Worm (Caenorhabditis elegans): ENCODE measurements around the gene C08G5.7.
A peak's percentile ranks its signal among the peaks of the same experiment; 100 is the strongest.

Gene C08G5.7

DNA sequence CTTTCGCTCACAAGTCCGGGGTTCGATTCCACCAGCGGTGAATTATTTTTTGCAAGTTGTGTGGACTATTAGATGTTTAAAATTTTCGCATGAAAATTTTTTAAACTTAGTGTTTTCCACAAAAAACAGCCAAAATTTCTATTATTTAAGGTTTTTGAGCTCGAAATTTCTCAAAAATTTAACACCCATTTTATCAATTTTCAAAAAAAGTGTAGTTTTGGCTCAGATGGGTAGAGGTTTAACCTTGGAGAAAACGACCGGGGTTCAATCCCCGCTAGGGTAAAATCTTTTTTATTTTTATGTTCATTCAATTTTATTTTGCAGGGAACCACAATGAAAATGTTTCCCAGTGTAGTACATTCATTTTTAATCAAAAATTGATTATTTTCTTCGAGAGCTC, 4.1 kb upstream of the C08G5.7 start:
- TF ChIP-seq sptf-1 (tag; optimal IDR thresholded peaks at IDR 0.05), result no peak
- no peak for TF ChIP-seq nhr-12 (tag; optimal IDR thresholded peaks at IDR 0.05)
- no peak for TF ChIP-seq pha-4 (tag; optimal IDR thresholded peaks at IDR 0.05)
- no peak for TF ChIP-seq unc-120 (tag; optimal IDR thresholded peaks at IDR 0.05; ENCODE audit: poor library complexity, severe bottlenecking)
- no peak for TF ChIP-seq tbx-8 (GFP tag; optimal IDR thresholded peaks at IDR 0.05)
- no peak for TF ChIP-seq blmp-1 (tag; optimal IDR thresholded peaks at IDR 0.05)
- no peak for TF ChIP-seq nhr-76 (tag; optimal IDR thresholded peaks at IDR 0.05)
- no peak for TF ChIP-seq elt-3 (tag; optimal IDR thresholded peaks at IDR 0.05)

DNA sequence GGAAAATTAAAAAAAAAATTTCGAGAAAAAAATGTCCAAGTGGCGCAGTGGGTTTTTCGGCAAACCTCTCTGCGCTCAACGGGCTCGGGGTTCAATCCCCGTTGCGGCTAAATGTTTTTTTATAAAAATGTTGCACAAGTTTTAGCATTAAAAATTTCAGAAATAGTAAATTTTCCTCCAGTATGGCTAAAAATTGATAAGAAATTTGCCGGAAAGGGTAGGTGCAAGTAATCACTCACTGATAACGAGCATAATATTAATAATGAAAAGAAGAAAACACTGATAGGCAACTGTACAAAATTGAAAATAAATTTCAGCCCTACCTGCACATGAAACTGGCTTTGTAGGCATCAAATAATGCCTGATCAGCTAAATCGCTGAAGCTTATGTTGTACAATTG, 734 bp downstream of the C08G5.7 start:
- TF ChIP-seq bed-3 (GFP tag; optimal IDR thresholded peaks at IDR 0.05), result no peak
- TF ChIP-seq elt-1 (tag; optimal IDR thresholded peaks at IDR 0.05; ENCODE audit: borderline replicate concordance, insufficient read depth), result no peak
- no peak for TF ChIP-seq pha-4 (tag; optimal IDR thresholded peaks at IDR 0.05)
- TF ChIP-seq lsy-2 (tag; optimal IDR thresholded peaks at IDR 0.05), result no peak
- TF ChIP-seq lin-13 (tag; optimal IDR thresholded peaks at IDR 0.05), result no peak
- no peak for TF ChIP-seq nhr-237 (tag; optimal IDR thresholded peaks at IDR 0.05)
- no peak for TF ChIP-seq ces-1 (GFP tag; optimal IDR thresholded peaks at IDR 0.05)
- no peak for TF ChIP-seq tbx-8 (GFP tag; optimal IDR thresholded peaks at IDR 0.05)
- TF ChIP-seq ham-2 (GFP tag; optimal IDR thresholded peaks at IDR 0.05), result no peak
- no peak for TF ChIP-seq mep-1 (tag; optimal IDR thresholded peaks at IDR 0.05)
- TF ChIP-seq hlh-1 (tag; optimal IDR thresholded peaks at IDR 0.05), result no peak

DNA sequence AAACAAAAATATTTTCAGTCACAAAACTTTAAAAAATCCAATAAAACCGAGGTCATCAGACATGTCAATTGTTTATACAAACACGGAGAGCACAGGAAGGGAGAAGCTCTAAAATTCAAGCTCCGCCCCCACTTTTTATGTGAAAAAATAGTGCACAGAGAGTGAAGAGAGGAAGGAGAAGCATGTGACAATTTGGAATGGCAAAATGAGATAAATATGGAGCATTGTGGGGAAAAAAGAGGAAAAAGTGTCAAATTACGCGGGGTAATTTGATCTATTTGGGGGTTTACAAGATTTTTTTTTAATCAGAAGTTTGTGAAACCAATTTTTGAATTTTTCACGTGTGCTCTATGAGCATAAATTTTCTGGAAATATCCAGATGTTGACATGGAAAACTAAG, 2.2 kb downstream of the C08G5.7 start:
- TF ChIP-seq sptf-1 (tag; optimal IDR thresholded peaks at IDR 0.05) (no peak), unc-62 (GFP tag; optimal IDR thresholded peaks at IDR 0.05) (no peak), nhr-237 (tag; optimal IDR thresholded peaks at IDR 0.05) (no peak), tbx-8 (GFP tag; optimal IDR thresholded peaks at IDR 0.05) (no peak), ztf-11 (tag; optimal IDR thresholded peaks at IDR 0.05) (no peak), nhr-2 (tag; optimal IDR thresholded peaks at IDR 0.05) (no peak), snpc-4 (tag; optimal IDR thresholded peaks at IDR 0.05) (no peak), elt-3 (tag; optimal IDR thresholded peaks at IDR 0.05) (no peak), hlh-1 (tag; optimal IDR thresholded peaks at IDR 0.05) (no peak), ceh-39 (tag; optimal IDR thresholded peaks at IDR 0.05) (no peak), unc-39 (tag; optimal IDR thresholded peaks at IDR 0.05) (no peak), mep-1 (tag; optimal IDR thresholded peaks at IDR 0.05) (no peak), zip-8 (tag; optimal IDR thresholded peaks at IDR 0.05) (no peak), nhr-76 (tag; optimal IDR thresholded peaks at IDR 0.05) (no peak), ceh-83 (GFP tag; optimal IDR thresholded peaks at IDR 0.05) (no peak), flh-1 (GFP tag; optimal IDR thresholded peaks at IDR 0.05) (no peak), ham-2 (GFP tag; optimal IDR thresholded peaks at IDR 0.05) (no peak)

DNA sequence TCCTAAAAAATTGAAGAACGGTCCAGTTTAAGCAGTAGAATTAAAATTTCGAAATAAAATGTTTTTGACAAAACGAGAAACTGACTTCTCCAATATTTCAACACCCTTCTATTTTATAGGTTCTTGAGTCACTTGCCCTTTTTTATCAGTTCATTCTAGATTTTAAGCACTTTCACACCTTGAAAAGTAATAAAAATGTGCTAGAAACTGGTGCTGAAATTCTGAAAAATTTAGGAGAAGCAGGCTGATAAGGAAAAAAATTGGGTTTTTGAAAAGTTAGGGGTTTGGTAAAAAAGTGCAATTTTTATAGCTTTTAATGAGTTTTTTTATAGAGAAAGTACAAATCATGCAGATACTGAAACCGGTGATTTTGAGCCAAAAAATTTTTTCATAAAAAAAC, 4.8 kb downstream of the C08G5.7 start:
- TF ChIP-seq lsy-2 (tag; optimal IDR thresholded peaks at IDR 0.05) (no peak), nhr-237 (tag; optimal IDR thresholded peaks at IDR 0.05) (no peak), unc-120 (tag; optimal IDR thresholded peaks at IDR 0.05; ENCODE audit: poor library complexity, severe bottlenecking) (no peak), M03D4.4 (tag; optimal IDR thresholded peaks at IDR 0.05) (no peak), ztf-11 (tag; optimal IDR thresholded peaks at IDR 0.05) (no peak), nhr-12 (tag; optimal IDR thresholded peaks at IDR 0.05) (no peak), bed-3 (GFP tag; optimal IDR thresholded peaks at IDR 0.05) (no peak), sptf-1 (tag; optimal IDR thresholded peaks at IDR 0.05) (no peak), snpc-4 (tag; optimal IDR thresholded peaks at IDR 0.05) (no peak), ceh-43 (GFP tag; optimal IDR thresholded peaks at IDR 0.05) (no peak), blmp-1 (tag; optimal IDR thresholded peaks at IDR 0.05) (no peak), pha-4 (tag; optimal IDR thresholded peaks at IDR 0.05) (no peak)

DNA sequence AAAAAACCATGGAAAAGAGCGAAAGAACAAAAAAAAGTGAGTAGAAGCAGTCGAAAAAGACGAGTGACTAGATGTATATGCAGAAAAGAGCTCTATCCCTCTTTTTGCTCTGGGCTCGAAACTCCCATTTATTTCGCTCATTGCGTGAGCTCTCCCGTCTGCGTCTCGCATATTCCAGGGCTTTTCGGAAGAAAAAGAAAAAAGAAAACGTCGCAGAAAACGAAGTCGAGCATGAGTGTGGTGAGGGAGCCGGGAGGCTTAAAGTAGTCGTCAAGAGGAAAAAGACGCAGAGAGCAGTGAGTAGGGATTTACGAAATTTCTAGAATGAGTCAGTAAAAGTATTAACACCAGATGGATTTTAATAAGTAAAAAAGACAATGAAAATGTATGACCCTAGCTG, 5.3 kb downstream of the C08G5.7 start:
- TF ChIP-seq mep-1 (tag; optimal IDR thresholded peaks at IDR 0.05), result peak; percentile 25
- no peak for TF ChIP-seq ceh-43 (GFP tag; optimal IDR thresholded peaks at IDR 0.05)
- peak; percentile 67 for TF ChIP-seq ces-1 (GFP tag; optimal IDR thresholded peaks at IDR 0.05)

DNA sequence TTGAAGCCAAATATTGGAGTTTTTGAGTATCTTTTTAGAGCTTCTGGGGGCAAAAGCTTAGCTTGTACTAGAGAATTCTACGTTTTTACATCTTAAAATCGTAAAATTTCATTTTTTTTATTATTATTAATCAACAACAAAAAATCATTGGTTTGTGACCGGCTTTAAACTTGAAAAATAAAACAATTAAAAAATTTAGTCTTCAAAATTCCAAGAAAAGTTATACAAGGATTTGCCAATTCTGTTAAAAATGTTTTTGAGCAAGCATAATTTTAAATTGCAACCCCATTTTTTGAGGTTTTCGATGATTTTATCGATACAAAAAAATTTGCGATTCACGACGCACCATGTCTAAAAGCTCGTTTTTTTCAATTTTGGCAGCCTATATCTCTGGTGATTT, 7.9 kb downstream of the C08G5.7 start:
- no peak for TF ChIP-seq lsy-2 (tag; optimal IDR thresholded peaks at IDR 0.05)

DNA sequence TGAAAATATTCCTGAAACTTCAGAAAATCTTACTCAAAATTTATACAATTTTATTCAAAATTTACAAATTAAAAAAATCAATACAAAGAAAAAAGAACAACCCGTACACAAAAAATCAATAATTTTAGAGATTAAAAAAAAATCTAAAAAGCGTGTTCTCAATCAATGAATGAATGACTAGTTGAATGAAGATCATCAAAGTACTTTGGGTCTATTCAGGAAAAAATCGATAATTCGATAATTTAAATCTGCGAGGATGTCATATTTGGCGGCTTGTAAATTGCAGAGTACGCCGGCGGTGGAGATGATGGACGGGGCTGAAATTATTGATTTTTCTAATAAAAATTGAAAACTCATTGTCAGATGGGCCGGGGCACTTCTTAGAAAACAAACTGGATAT, 9.0 kb downstream of the C08G5.7 start:
- no peak for TF ChIP-seq mep-1 (tag; optimal IDR thresholded peaks at IDR 0.05)
- TF ChIP-seq unc-39 (tag; optimal IDR thresholded peaks at IDR 0.05), result no peak
- TF ChIP-seq nhr-12 (tag; optimal IDR thresholded peaks at IDR 0.05), result no peak
- no peak for TF ChIP-seq nhr-237 (tag; optimal IDR thresholded peaks at IDR 0.05)
- no peak for TF ChIP-seq ceh-39 (tag; optimal IDR thresholded peaks at IDR 0.05)
- TF ChIP-seq ceh-43 (GFP tag; optimal IDR thresholded peaks at IDR 0.05), result no peak
